Worm (Caenorhabditis elegans) whole organism, young adult: ENCODE measurements around the gene hsp-16.41.
A peak's percentile ranks its signal among the peaks of the same experiment; 100 is the strongest.

Source experiments
- F55B11.4 ChIP-seq: sonication (generic microtip); optimal IDR thresholded peaks from 2 replicates; lab custom pipeline; 2016; ENCODE audit warnings: missing compliant biosample characterization, missing genetic modification characterization, borderline replicate concordance; ENCODE audit not compliant: insufficient read depth
- hlh-12 ChIP-seq: sonication (generic microtip); optimal IDR thresholded peaks from 2 replicates; lab custom pipeline; 2016; ENCODE audit warnings: missing genetic modification characterization, missing compliant biosample characterization
- hmg-1.2 ChIP-seq: fragments of 200-800 bp; sonication (Bioruptor generic); IDR thresholded peaks from 2 replicates; pipeline ENCODE4 v1.3.6; 2022; ENCODE audit warnings: missing genetic modification reagents, missing genetic modification characterization, missing compliant biosample characterization
- let-526 ChIP-seq: fragments of 200-800 bp; sonication (Bioruptor generic); IDR thresholded peaks from 2 replicates; pipeline ENCODE4 v1.3.6; 2022; ENCODE audit warnings: missing genetic modification reagents, missing genetic modification characterization, missing compliant biosample characterization
- lsl-1 ChIP-seq: fragments of 200-800 bp; sonication (Bioruptor generic); optimal IDR thresholded peaks from 2 replicates; lab custom pipeline; 2018; ENCODE audit warnings: mild to moderate bottlenecking, missing genetic modification characterization, moderate library complexity, missing compliant biosample characterization
- nfya-2 ChIP-seq: fragments of 200-800 bp; sonication (Bioruptor generic); IDR thresholded peaks from 2 replicates; pipeline ENCODE4 v1.3.6; 2022; ENCODE audit warnings: missing genetic modification reagents, missing genetic modification characterization, missing compliant biosample characterization
- snpc-3.4 ChIP-seq: sonication (generic microtip); optimal IDR thresholded peaks from 2 replicates; lab custom pipeline; 2017; ENCODE audit warnings: missing genetic modification characterization, mild to moderate bottlenecking, missing compliant biosample characterization, antibody characterized with exemption, moderate library complexity, missing genotype, missing genetic modification reagents
- tbp1 ChIP-seq: fragments of 200-800 bp; sonication (Bioruptor generic); optimal IDR thresholded peaks from 2 replicates; lab custom pipeline; 2018; ENCODE audit warnings: mild to moderate bottlenecking, missing genetic modification characterization, missing compliant biosample characterization

Gene hsp-16.41

DNA sequence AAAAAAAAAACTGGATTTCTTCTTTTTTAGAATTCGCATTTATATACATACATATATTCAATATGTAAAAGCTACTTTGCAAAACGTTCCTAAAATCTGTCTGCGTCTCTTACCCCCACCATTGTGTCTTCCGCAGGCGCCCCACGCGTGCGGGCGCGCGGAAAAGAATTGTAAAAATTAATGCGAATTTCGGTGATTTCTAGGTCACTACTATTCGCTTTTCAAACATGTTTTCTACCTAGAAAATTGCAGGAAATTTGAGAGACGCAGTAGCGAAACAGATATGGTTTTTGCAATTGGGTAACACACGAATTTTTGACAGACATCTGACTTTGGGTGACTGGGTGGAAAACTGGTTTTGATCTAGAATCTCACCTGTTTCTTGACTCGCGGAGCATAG is 50.1 kb downstream of the hsp-16.41 start:
- TF ChIP-seq hmg-1.2 (GFP tag; lab: Robert Waterston, UW) (peak; percentile 18; the same call in 1 of the 2 replicates), nfya-2 (GFP tag; lab: Robert Waterston, UW) (no peak), let-526 (GFP tag; lab: Robert Waterston, UW) (no peak), lsl-1 (GFP tag; lab: Kevin White, UChicago) (no peak), hlh-12 (tag; lab: Kevin White, UChicago) (no peak), tbp1 (GFP tag; lab: Kevin White, UChicago) (no peak), snpc-3.4 (tag; lab: Kevin White, UChicago) (no peak), F55B11.4 (tag; lab: Kevin White, UChicago) (no peak)
